Fruit fly (Drosophila melanogaster) Kc167 (cell line): ENCODE results near the gene CadN2.

Experiments
- Myc ChIP-seq: fragments of >200 bp; optimal IDR thresholded peaks from 2 replicates; lab custom pipeline; 2017; ENCODE audit warnings: missing external identifiers
- Sin3A ChIP-seq: fragments of >200 bp; optimal IDR thresholded peaks from 2 replicates; lab custom pipeline; 2018; ENCODE audit warnings: missing external identifiers
- psq ChIP-seq: fragments of >200 bp; optimal IDR thresholded peaks from 2 replicates; lab custom pipeline; 2017; ENCODE audit warnings: missing external identifiers

DNA sequence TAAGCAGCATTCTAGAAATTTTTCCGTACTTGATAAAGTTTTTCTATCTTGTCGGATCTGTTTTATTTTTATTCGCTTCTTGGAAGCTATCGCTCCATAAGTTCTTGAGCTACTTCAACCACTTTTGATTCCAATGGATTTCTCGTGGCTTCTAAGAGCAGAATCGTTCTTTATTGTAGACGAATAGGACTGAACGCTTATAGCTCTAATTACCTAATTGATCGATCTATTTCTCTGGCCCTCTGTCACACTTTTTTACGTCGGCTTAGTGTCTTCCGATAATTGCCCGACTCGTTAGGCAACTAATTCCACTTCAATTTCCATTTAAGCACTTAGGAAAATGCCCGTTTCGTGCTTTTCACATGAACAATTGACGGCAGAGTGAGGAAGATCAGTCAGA lies 104.3 kb downstream of the CadN2 start:
- TF ChIP-seq Sin3A (lab: Kevin White, UChicago) (no peak), psq (no peak), Myc (lab: Kevin White, UChicago) (no peak)
